Fruit fly (Drosophila melanogaster) whole organism, adult: Measurements from ENCODE around the gene Hr39.

Experiments used
- CG14711 ChIP-seq: fragments of 200-800 bp; sonication (Bioruptor generic); optimal IDR thresholded peaks from 2 replicates; lab custom pipeline; 2018; ENCODE audit warnings: missing biosample characterization, mild to moderate bottlenecking, missing genetic modification characterization, moderate library complexity
- CG5204 ChIP-seq: fragments of 200-800 bp; sonication (Bioruptor generic); optimal IDR thresholded peaks from 2 replicates; lab custom pipeline; 2016; ENCODE audit warnings: missing biosample characterization, missing genetic modification characterization
- CG7101 ChIP-seq: fragments of 200-800 bp; sonication (Bioruptor generic); optimal IDR thresholded peaks from 2 replicates; lab custom pipeline; 2018; ENCODE audit warnings: missing biosample characterization, mild to moderate bottlenecking, missing genetic modification characterization, moderate library complexity
- Crg-1 ChIP-seq: fragments of 200-800 bp; sonication (Bioruptor generic); optimal IDR thresholded peaks from 2 replicates; lab custom pipeline; 2016; ENCODE audit warnings: missing biosample characterization, missing genetic modification characterization
- cnc ChIP-seq, 2 experiments: fragments of >200 bp; optimal IDR thresholded peaks; 2 replicates each; lab custom pipeline; 2017
- ovo ChIP-seq: fragments of 200-800 bp; sonication (Bioruptor generic); optimal IDR thresholded peaks from 2 replicates; lab custom pipeline; 2016; ENCODE audit warnings: missing biosample characterization, missing genetic modification characterization
- pad ChIP-seq: fragments of 200-800 bp; sonication (Bioruptor generic); optimal IDR thresholded peaks from 3 replicates; lab custom pipeline; 2017; ENCODE audit warnings: missing biosample characterization, missing genetic modification characterization, mild to moderate bottlenecking, moderate library complexity, missing genetic modification reagents
- toe ChIP-seq: fragments of 200-800 bp; sonication (Bioruptor generic); optimal IDR thresholded peaks from 2 replicates; lab custom pipeline; 2016; ENCODE audit warnings: missing biosample characterization, missing genetic modification characterization

DNA sequence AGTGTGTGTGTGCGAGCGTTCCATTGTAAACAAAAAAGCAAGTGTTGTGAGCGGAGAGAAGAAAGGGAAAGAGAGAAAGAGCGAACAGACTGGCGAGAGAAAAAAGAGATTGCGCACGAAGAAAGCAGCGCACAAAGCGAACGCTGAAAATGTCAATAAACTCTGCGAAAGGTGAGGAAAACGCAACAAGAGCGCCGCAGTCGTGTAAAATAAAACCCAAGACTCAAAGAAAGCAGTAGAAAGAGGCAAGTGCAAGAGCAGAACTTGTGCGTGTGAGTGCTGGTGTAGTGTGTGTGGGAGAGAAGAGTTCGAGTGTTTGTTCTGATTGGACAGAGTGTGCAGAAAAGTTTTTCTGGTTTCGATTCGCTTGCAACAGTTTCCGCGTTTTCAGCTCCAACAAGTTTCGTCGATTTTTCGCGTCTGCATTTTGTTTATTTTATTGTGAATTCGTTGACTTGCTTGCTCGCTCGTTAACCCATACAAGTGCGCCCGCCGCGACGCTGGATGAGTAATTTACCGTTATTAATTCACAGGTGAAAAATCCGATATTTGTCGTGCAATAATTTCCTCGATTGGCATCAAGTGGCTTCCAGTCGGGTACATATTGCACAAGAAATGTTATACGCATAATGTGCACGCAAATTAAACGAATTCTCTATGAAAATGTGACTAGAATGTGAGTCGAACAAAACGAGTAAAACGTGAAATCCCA lies 854 bp downstream of the Hr39 start:
- TF ChIP-seq CG5204 (GFP tag; lab: Kevin White, UChicago) = no peak
- peak; percentile 30 for TF ChIP-seq pad (GFP tag; lab: Kevin White, UChicago)
- no peak for TF ChIP-seq Crg-1 (GFP tag; lab: Kevin White, UChicago)
- TF ChIP-seq toe = no peak
- peak; percentile 87 for TF ChIP-seq ovo (GFP tag; lab: Kevin White, UChicago)
- TF ChIP-seq CG14711 (tag; lab: Kevin White, UChicago) = no peak
- TF ChIP-seq cnc (optimal IDR thresholded peaks at IDR 0.05; lab: Kevin White, UChicago) = no peak
- no peak for TF ChIP-seq CG7101 (tag; lab: Kevin White, UChicago)
